Fruit fly (Drosophila melanogaster): ENCODE measurements around the gene CG15475.
A peak's percentile ranks its signal among the peaks of the same experiment; 100 is the strongest.

Gene CG15475

DNA sequence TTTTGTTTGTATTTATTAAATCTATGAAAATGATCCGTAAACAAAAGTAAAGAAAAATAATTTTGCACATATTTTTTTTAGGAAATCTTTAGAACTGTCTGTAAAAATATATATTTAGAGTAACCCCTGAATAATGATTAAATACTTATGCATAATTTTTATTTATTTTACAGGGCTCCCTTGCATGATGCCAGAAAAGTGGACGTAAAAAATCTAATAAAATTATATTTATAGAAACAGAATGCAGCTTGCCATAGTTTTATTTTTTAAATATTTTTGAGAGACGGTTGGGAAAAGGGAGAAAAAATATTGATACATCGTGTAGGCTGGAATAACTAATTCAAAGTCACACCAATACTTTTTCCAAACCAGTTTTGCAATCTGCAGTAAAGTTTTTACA is 34.3 kb downstream of the CG15475 start, which contains the start of gene CG18810:
Gene CG18810, plus strand, starts transcription at position 301 of the 400 bp plus-strand sequence.
- no peak for TF ChIP-seq CG10669 (GFP tag; optimal IDR thresholded peaks at IDR 0.05)
- TF ChIP-seq Eip75B (GFP tag; optimal IDR thresholded peaks at IDR 0.05): no peak
- no peak for TF ChIP-seq Ets96B (tag; optimal IDR thresholded peaks at IDR 0.05)
- no peak for TF ChIP-seq Hr4 (GFP tag; optimal IDR thresholded peaks at IDR 0.05)
- TF ChIP-seq CG3032 (tag; optimal IDR thresholded peaks at IDR 0.05): no peak
- TF ChIP-seq Sox14 (GFP tag; optimal IDR thresholded peaks at IDR 0.05): no peak
- no peak for TF ChIP-seq Lpt (GFP tag; optimal IDR thresholded peaks at IDR 0.05)
- no peak for TF ChIP-seq net (GFP tag; optimal IDR thresholded peaks at IDR 0.05)
- TF ChIP-seq Hr38 (GFP tag; optimal IDR thresholded peaks at IDR 0.05): no peak
- TF ChIP-seq CG11902 (GFP tag; optimal IDR thresholded peaks at IDR 0.05): no peak
- no peak for TF ChIP-seq svp (GFP tag)
- TF ChIP-seq Met (GFP tag; optimal IDR thresholded peaks at IDR 0.05): no peak
- no peak for TF ChIP-seq CG32006 (GFP tag; optimal IDR thresholded peaks at IDR 0.05)
- no peak for TF ChIP-seq fd59A (GFP tag; optimal IDR thresholded peaks at IDR 0.05)
- no peak for TF ChIP-seq CG11762 (GFP tag; optimal IDR thresholded peaks at IDR 0.05; ENCODE audit: insufficient read depth)
- TF ChIP-seq Sox15 (GFP tag; optimal IDR thresholded peaks at IDR 0.05): no peak
- no peak for TF ChIP-seq Eip78C (GFP tag)

DNA sequence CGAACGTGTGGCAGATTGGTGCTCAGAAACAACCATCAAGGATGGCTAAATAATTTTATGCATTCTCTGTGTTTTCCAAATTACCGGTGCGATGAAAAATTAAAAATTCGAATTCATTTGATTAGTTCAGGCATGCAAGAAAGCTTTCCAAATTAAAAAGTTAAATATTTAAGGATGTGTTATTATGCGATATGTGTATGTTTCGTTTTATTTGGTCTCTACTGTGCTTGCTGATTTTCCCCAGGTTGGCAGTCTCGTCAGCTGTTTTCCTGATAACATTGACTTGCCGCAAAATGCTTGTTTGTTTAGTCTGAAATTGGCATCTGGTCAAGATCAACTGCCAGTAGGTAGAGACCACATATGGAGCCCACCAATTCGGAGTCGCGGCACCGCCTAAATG is 35.6 kb downstream of the CG15475 start, which contains the start of gene CG2611:
Gene CG2611, plus strand, starts transcription at position 299 of the 400 bp plus-strand sequence.
- TF ChIP-seq CG8319 (GFP tag; optimal IDR thresholded peaks at IDR 0.05): no peak
- TF ChIP-seq CG4318 (GFP tag; optimal IDR thresholded peaks at IDR 0.05): no peak
- TF ChIP-seq Lpt (GFP tag; optimal IDR thresholded peaks at IDR 0.05): no peak
- TF ChIP-seq CG31627 (GFP tag; optimal IDR thresholded peaks at IDR 0.05): peak; percentile 65
- no peak for TF ChIP-seq dac (GFP tag; optimal IDR thresholded peaks at IDR 0.05)
- no peak for TF ChIP-seq CG6854 (GFP tag; optimal IDR thresholded peaks at IDR 0.05)
- TF ChIP-seq spab (GFP tag; optimal IDR thresholded peaks at IDR 0.05): no peak
- TF ChIP-seq dsx (GFP tag; optimal IDR thresholded peaks at IDR 0.05; ENCODE audit: poor library complexity, severe bottlenecking): no peak
- peak; percentile 96 for TF ChIP-seq fkh (GFP tag; optimal IDR thresholded peaks at IDR 0.05)
- TF ChIP-seq OdsH (GFP tag; optimal IDR thresholded peaks at IDR 0.05): no peak
- 0 out of 3 replicates have a peak, but pooled peaks have one; percentile 30 for TF ChIP-seq eg (GFP tag; IDR thresholded peaks at IDR 0.05)
- no peak for TF ChIP-seq CG7368 (GFP tag; optimal IDR thresholded peaks at IDR 0.05)
- TF ChIP-seq Eip78C (GFP tag): no peak
- TF ChIP-seq CG11902 (GFP tag; optimal IDR thresholded peaks at IDR 0.05): peak; percentile 2
- TF ChIP-seq net (GFP tag; optimal IDR thresholded peaks at IDR 0.05): no peak
- no peak for TF ChIP-seq fd85E (GFP tag; optimal IDR thresholded peaks at IDR 0.05)
- no peak for TF ChIP-seq CG9139 (GFP tag; optimal IDR thresholded peaks at IDR 0.05)
- peak; percentile 51 for TF ChIP-seq cyc (GFP tag; optimal IDR thresholded peaks at IDR 0.05)
- TF ChIP-seq CG32006 (GFP tag; optimal IDR thresholded peaks at IDR 0.05): no peak
- peak; percentile 53 for TF ChIP-seq acj6 (GFP tag; optimal IDR thresholded peaks at IDR 0.05)
- TF ChIP-seq CG15336 (GFP tag; IDR thresholded peaks at IDR 0.05): peak; percentile 35; the same call in 1 of the 2 replicates
- TF ChIP-seq svp (GFP tag): peak; percentile 61
- peak; percentile 48 for TF ChIP-seq achi (GFP tag; optimal IDR thresholded peaks at IDR 0.05)
- peak; percentile 78 for TF ChIP-seq Sox14 (GFP tag; optimal IDR thresholded peaks at IDR 0.05)
- TF ChIP-seq Met (GFP tag; optimal IDR thresholded peaks at IDR 0.05): no peak
- TF ChIP-seq CG16779 (tag; optimal IDR thresholded peaks at IDR 0.05): no peak
- TF ChIP-seq CG6808 (GFP tag; optimal IDR thresholded peaks at IDR 0.05): no peak
- no peak for TF ChIP-seq ss (GFP tag; optimal IDR thresholded peaks at IDR 0.05)
- no peak for TF ChIP-seq Eip93F (GFP tag; optimal IDR thresholded peaks at IDR 0.05)
- TF ChIP-seq CG6276 (GFP tag; optimal IDR thresholded peaks at IDR 0.05): no peak
- peak; percentile 66 for TF ChIP-seq esn (GFP tag; optimal IDR thresholded peaks at IDR 0.05)
- no peak for TF ChIP-seq fd59A (GFP tag; optimal IDR thresholded peaks at IDR 0.05)
- TF ChIP-seq CG8119 (GFP tag; IDR thresholded peaks at IDR 0.05): no peak
- TF ChIP-seq Ets21C (GFP tag; optimal IDR thresholded peaks at IDR 0.05): no peak
- TF ChIP-seq CG11294 (GFP tag; IDR thresholded peaks at IDR 0.05): no peak
- TF ChIP-seq Smox (GFP tag; optimal IDR thresholded peaks at IDR 0.05): no peak
- no peak for TF ChIP-seq Sox15 (GFP tag; optimal IDR thresholded peaks at IDR 0.05)
- TF ChIP-seq Hr39 (GFP tag; optimal IDR thresholded peaks at IDR 0.05): peak; percentile 62
- TF ChIP-seq Gug (GFP tag; IDR thresholded peaks at IDR 0.05): no peak
- TF ChIP-seq Hr4 (GFP tag; optimal IDR thresholded peaks at IDR 0.05): no peak
- no peak for TF ChIP-seq CG10669 (GFP tag; optimal IDR thresholded peaks at IDR 0.05)
- TF ChIP-seq CG10631 (GFP tag; optimal IDR thresholded peaks at IDR 0.05): no peak
- TF ChIP-seq lz (GFP tag; optimal IDR thresholded peaks at IDR 0.05): peak; percentile 60
- TF ChIP-seq CG1621 (tag; optimal IDR thresholded peaks at IDR 0.05): no peak
- no peak for TF ChIP-seq Hr38 (GFP tag; optimal IDR thresholded peaks at IDR 0.05)

All from whole organism, prepupa.